Fruit fly (Drosophila melanogaster): ENCODE results near the gene CG46307.

DNA sequence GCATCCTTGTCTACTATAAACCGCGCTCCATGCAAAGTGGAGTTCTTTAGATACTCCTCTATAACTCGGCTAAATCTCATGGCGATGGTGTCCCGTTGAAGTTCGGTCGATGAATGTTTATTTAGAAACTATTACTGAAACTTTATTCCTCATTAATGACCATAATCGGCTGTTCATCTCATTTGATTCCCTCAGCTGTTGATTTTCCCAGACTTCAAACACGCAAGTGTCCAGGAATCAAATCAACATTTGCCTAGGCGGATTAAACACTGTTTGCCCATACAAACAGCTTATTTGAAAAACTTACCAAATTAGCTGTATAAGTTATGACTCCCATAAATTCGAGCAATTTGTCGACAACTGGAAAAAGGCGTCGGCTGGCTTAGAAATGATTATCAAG is 15.7 kb upstream of the CG46307 start, which contains the start of gene ppk13:
- TF ChIP-seq h (GFP tag; optimal IDR thresholded peaks at IDR 0.05): no peak
- no peak for TF ChIP-seq woc (GFP tag; optimal IDR thresholded peaks at IDR 0.05)
- TF ChIP-seq dsf (GFP tag; optimal IDR thresholded peaks at IDR 0.05; ENCODE audit: borderline replicate concordance): no peak
- TF ChIP-seq sage (GFP tag; optimal IDR thresholded peaks at IDR 0.05): no peak
- TF ChIP-seq Rel (GFP tag; optimal IDR thresholded peaks at IDR 0.05): no peak
- TF ChIP-seq Rel (tag; optimal IDR thresholded peaks at IDR 0.05): no peak
- TF ChIP-seq CG9705 (GFP tag; optimal IDR thresholded peaks at IDR 0.05): no peak
- TF ChIP-seq CG32264 (GFP tag; optimal IDR thresholded peaks at IDR 0.05): no peak
- TF ChIP-seq dl (GFP tag; optimal IDR thresholded peaks at IDR 0.05; ENCODE audit: insufficient read depth in 1 of 2, partially characterized antibody in 2 of 2): no peak
- no peak for TF ChIP-seq usp (GFP tag; optimal IDR thresholded peaks at IDR 0.05)
- TF ChIP-seq jim (GFP tag; optimal IDR thresholded peaks at IDR 0.05): no peak
- no peak for TF ChIP-seq N (GFP tag; optimal IDR thresholded peaks at IDR 0.05)
- TF ChIP-seq pan (optimal IDR thresholded peaks at IDR 0.05): no peak
- TF ChIP-seq psq (GFP tag; optimal IDR thresholded peaks at IDR 0.05): no peak
- TF ChIP-seq Jra (GFP tag; optimal IDR thresholded peaks at IDR 0.05): no peak
